Fruit fly (Drosophila melanogaster): ENCODE measurements around the gene CG33673.

The CG33673 gene

DNA sequence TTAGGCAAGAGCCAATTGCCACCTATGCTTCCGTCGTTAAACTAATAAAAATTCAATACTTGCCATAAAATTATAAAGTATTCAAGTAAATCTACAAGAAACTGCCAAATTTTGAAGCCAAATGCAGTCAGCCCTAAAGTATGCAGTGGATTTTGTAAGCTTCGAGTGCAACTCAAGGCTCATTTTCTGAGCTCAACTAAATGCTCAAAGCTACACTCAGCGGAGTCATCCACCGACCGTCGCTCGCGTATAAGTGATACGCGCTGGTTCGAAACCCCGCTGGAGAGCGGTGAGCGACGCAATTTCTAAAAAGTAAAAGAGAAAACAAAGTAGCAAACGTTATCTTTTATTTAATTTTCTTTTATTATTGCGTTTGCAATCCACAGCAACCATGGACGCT, 36.8 kb downstream of the CG33673 start (continued):
- TF ChIP-seq ci (GFP tag; IDR thresholded peaks at IDR 0.05) (no peak), BEAF-32 (GFP tag; optimal IDR thresholded peaks at IDR 0.05) (no peak), zen (tag; optimal IDR thresholded peaks at IDR 0.05) (peak; percentile 5), CG13123 (GFP tag; optimal IDR thresholded peaks at IDR 0.05) (no peak), Pdp1 (GFP tag; optimal IDR thresholded peaks at IDR 0.05) (peak in 1 of 2 experiments; percentile 15), bsh (GFP tag; optimal IDR thresholded peaks at IDR 0.05) (no peak), Atf6 (GFP tag; IDR thresholded peaks at IDR 0.05) (no peak), Scr (GFP tag; IDR thresholded peaks at IDR 0.05; ENCODE audit: partially characterized antibody) (peak; percentile 20; the same call in 1 of the 2 replicates), Ets97D (GFP tag; optimal IDR thresholded peaks at IDR 0.05) (peak; percentile 35), CG1529 (GFP tag; optimal IDR thresholded peaks at IDR 0.05) (no peak), az2 (GFP tag; optimal IDR thresholded peaks at IDR 0.05) (no peak), inv (GFP tag; IDR thresholded peaks at IDR 0.05; ENCODE audit: partially characterized antibody) (no peak), crp (GFP tag; optimal IDR thresholded peaks at IDR 0.05) (peak in 1 of 2 experiments; percentile 39), sqz (GFP tag; optimal IDR thresholded peaks at IDR 0.05) (no peak), gfzf (GFP tag; optimal IDR thresholded peaks at IDR 0.05) (peak; percentile 37), hkb (optimal IDR thresholded peaks at IDR 0.05) (peak; percentile 18), hkb (GFP tag; IDR thresholded peaks at IDR 0.05) (no peak), CG13287 (GFP tag; IDR thresholded peaks at IDR 0.05; ENCODE audit: partially characterized antibody) (peak; percentile 43; the same call in 1 of the 2 replicates), ranshi (GFP tag; IDR thresholded peaks at IDR 0.05) (no peak), CG6791 (GFP tag; IDR thresholded peaks at IDR 0.05; ENCODE audit: partially characterized antibody) (peak; percentile 56; the same call in 2 of the 3 replicates), ftz-f1 (GFP tag; optimal IDR thresholded peaks at IDR 0.05) (peak; percentile 91), amos (GFP tag; IDR thresholded peaks at IDR 0.05; ENCODE audit: partially characterized antibody) (peak; percentile 29; the same call in 1 of the 2 replicates), pzg (GFP tag; optimal IDR thresholded peaks at IDR 0.05) (peak; percentile 7), Med (GFP tag) (peak; percentile 65), sna (GFP tag; IDR thresholded peaks at IDR 0.05; ENCODE audit: partially characterized antibody) (peak; percentile 46), CG11504 (tag; optimal IDR thresholded peaks at IDR 0.05) (peak; percentile 6), p53 (GFP tag; optimal IDR thresholded peaks at IDR 0.05) (no peak), Lhr (GFP tag; optimal IDR thresholded peaks at IDR 0.05) (peak; percentile 28), NfI (GFP tag; optimal IDR thresholded peaks at IDR 0.05) (no peak), chm (GFP tag; IDR thresholded peaks at IDR 0.05) (no peak), esg (GFP tag; conservative IDR thresholded peaks at IDR 0.05) (no peak), dan (GFP tag; IDR thresholded peaks at IDR 0.05) (no peak), cwo (GFP tag; optimal IDR thresholded peaks at IDR 0.05) (no peak), wdn (GFP tag; IDR thresholded peaks at IDR 0.05) (no peak), kah (GFP tag; optimal IDR thresholded peaks at IDR 0.05) (no peak), Mes4 (GFP tag; optimal IDR thresholded peaks at IDR 0.05) (no peak), CG32772 (GFP tag; IDR thresholded peaks at IDR 0.05) (no peak), CG14710 (tag; optimal IDR thresholded peaks at IDR 0.05) (peak; percentile 11), wek (GFP tag; optimal IDR thresholded peaks at IDR 0.05) (no peak), CG17829 (tag; optimal IDR thresholded peaks at IDR 0.05) (peak; percentile 10), Myb (GFP tag; optimal IDR thresholded peaks at IDR 0.05) (peak; percentile 31), eve (GFP tag; optimal IDR thresholded peaks at IDR 0.05) (no peak), HmgZ (tag; optimal IDR thresholded peaks at IDR 0.05) (peak; percentile 11), kni (GFP tag; optimal IDR thresholded peaks at IDR 0.05) (no peak), CG18011 (GFP tag; optimal IDR thresholded peaks at IDR 0.05) (peak; percentile 64), Hmx (GFP tag; optimal IDR thresholded peaks at IDR 0.05) (no peak), CG15514 (GFP tag; optimal IDR thresholded peaks at IDR 0.05) (peak; percentile 8), CG30020 (tag; optimal IDR thresholded peaks at IDR 0.05) (no peak), D (optimal IDR thresholded peaks at IDR 0.05) (no peak), D (GFP tag; optimal IDR thresholded peaks at IDR 0.05) (no peak)
